Fruit fly (Drosophila melanogaster) whole organism, embryonic: ENCODE results near the gene stg.
A peak's percentile ranks its signal among the peaks of the same experiment; 100 is the strongest.

Experiments
- Blimp-1 ChIP-seq: fragments of 200-800 bp; sonication (Bioruptor generic); optimal IDR thresholded peaks from 3 replicates; lab custom pipeline; 2018; ENCODE audit warnings: missing biosample characterization, missing genetic modification characterization, mild to moderate bottlenecking, moderate library complexity, missing genetic modification reagents
- CG10979 ChIP-seq: fragments of 200-800 bp; sonication (Bioruptor generic); optimal IDR thresholded peaks from 2 replicates; lab custom pipeline; 2018; ENCODE audit warnings: missing biosample characterization, mild to moderate bottlenecking, missing genetic modification characterization, moderate library complexity
- CG11504 ChIP-seq: fragments of 200-800 bp; sonication (Bioruptor generic); optimal IDR thresholded peaks from 3 replicates; lab custom pipeline; 2019; ENCODE audit warnings: missing biosample characterization, mild to moderate bottlenecking, missing genetic modification characterization, moderate library complexity
- CG11696 ChIP-seq: fragments of 200-800 bp; sonication (Bioruptor generic); IDR thresholded peaks from 2 replicates; pipeline ENCODE4 v1.3.6; 2022; ENCODE audit warnings: missing biosample characterization, missing genetic modification characterization
- CG12391 ChIP-seq: fragments of 200-800 bp; sonication (Bioruptor generic); optimal IDR thresholded peaks from 3 replicates; lab custom pipeline; 2018; ENCODE audit warnings: missing biosample characterization, mild to moderate bottlenecking, missing genetic modification characterization, moderate library complexity
- CG15269 ChIP-seq: fragments of 200-800 bp; sonication (Bioruptor generic); optimal IDR thresholded peaks from 2 replicates; lab custom pipeline; 2018; ENCODE audit warnings: missing biosample characterization, mild to moderate bottlenecking, missing genetic modification characterization, moderate library complexity
- CG17359 ChIP-seq: fragments of 200-800 bp; sonication (Bioruptor generic); optimal IDR thresholded peaks from 3 replicates; lab custom pipeline; 2018; ENCODE audit warnings: missing biosample characterization, mild to moderate bottlenecking, missing genetic modification characterization, moderate library complexity
- CG17385 ChIP-seq: fragments of 200-800 bp; sonication (Bioruptor generic); optimal IDR thresholded peaks from 3 replicates; lab custom pipeline; 2018; ENCODE audit warnings: missing biosample characterization, mild to moderate bottlenecking, missing genetic modification characterization
- CG17829 ChIP-seq: fragments of 200-800 bp; optimal IDR thresholded peaks from 2 replicates; lab custom pipeline; 2019; ENCODE audit warnings: missing biosample characterization, mild to moderate bottlenecking, missing genetic modification characterization, moderate library complexity
- CG18262 ChIP-seq: fragments of 200-800 bp; optimal IDR thresholded peaks from 3 replicates; lab custom pipeline; 2019; ENCODE audit warnings: missing biosample characterization, mild to moderate bottlenecking, missing genetic modification characterization, moderate library complexity
- CG2712 ChIP-seq: fragments of 200-800 bp; optimal IDR thresholded peaks from 3 replicates; lab custom pipeline; 2019; ENCODE audit warnings: missing biosample characterization, mild to moderate bottlenecking, missing genetic modification characterization, moderate library complexity
- CG31224 ChIP-seq: fragments of 200-800 bp; sonication (Bioruptor generic); IDR thresholded peaks from 2 replicates; pipeline ENCODE4 v1.3.6; 2022; ENCODE audit warnings: missing biosample characterization, missing genetic modification characterization
- D ChIP-seq, 2 experiments: fragments of 200-800 bp in 1 of 2; fragments of >200 bp in 1 of 2; sonication (Bioruptor generic) in 1 of 2; optimal IDR thresholded peaks; 2 replicates in 1 of 2; 3 replicates in 1 of 2; lab custom pipeline; 2017; ENCODE audit warnings: mild to moderate bottlenecking in 1 of 2, missing biosample characterization in 1 of 2, missing genetic modification characterization in 1 of 2, missing genetic modification reagents in 1 of 2
- HLH3B ChIP-seq: fragments of 200-800 bp; sonication (Bioruptor generic); IDR thresholded peaks from 2 replicates; pipeline ENCODE4 v1.3.6; 2022; ENCODE audit warnings: missing biosample characterization, missing genetic modification characterization
- Hr3 ChIP-seq: fragments of 200-800 bp; sonication (Bioruptor generic); optimal IDR thresholded peaks from 3 replicates; lab custom pipeline; 2016; ENCODE audit warnings: missing biosample characterization, missing genetic modification characterization
- Med ChIP-seq: fragments of 200-800 bp; sonication (Bioruptor generic); peaks from one replicate; lab custom pipeline; 2016; ENCODE audit warnings: missing biosample characterization, missing genetic modification characterization, mild to moderate bottlenecking, inconsistent platforms, moderate library complexity
- ara ChIP-seq: fragments of 200-800 bp; sonication (Bioruptor generic); IDR thresholded peaks from 2 replicates; pipeline ENCODE4 v1.3.6; 2022; ENCODE audit warnings: missing biosample characterization, missing genetic modification characterization
- bbx ChIP-seq: fragments of 200-800 bp; sonication (Bioruptor generic); IDR thresholded peaks from 2 replicates; pipeline ENCODE4 v1.3.6; 2022; ENCODE audit warnings: missing biosample characterization, missing genetic modification characterization; ENCODE audit not compliant: partially characterized antibody
- cg ChIP-seq: fragments of 200-800 bp; sonication (Bioruptor generic); optimal IDR thresholded peaks from 3 replicates; lab custom pipeline; 2019; ENCODE audit warnings: missing biosample characterization, mild to moderate bottlenecking, missing genetic modification characterization, moderate library complexity
- chm ChIP-seq: fragments of 200-800 bp; sonication (Bioruptor generic); IDR thresholded peaks from 2 replicates; pipeline ENCODE4 v1.3.6; 2022; ENCODE audit warnings: missing biosample characterization, missing genetic modification characterization
- crol ChIP-seq: fragments of 200-800 bp; sonication (Bioruptor generic); IDR thresholded peaks from 2 replicates; pipeline ENCODE4 v1.3.6; 2022; ENCODE audit warnings: missing biosample characterization, missing genetic modification characterization
- dmrt99B ChIP-seq: fragments of 200-800 bp; sonication (Bioruptor generic); optimal IDR thresholded peaks from 2 replicates; lab custom pipeline; 2018; ENCODE audit warnings: missing biosample characterization, mild to moderate bottlenecking, missing genetic modification characterization, moderate library complexity
- dpn ChIP-seq, 2 experiments: fragments of 200-800 bp; sonication (Bioruptor generic); optimal IDR thresholded peaks; 3 replicates each; lab custom pipeline; 2016; ENCODE audit warnings: missing biosample characterization in 2 of 2, missing genetic modification characterization in 2 of 2
- fu2 ChIP-seq: fragments of 200-800 bp; sonication (Bioruptor generic); optimal IDR thresholded peaks from 2 replicates; lab custom pipeline; 2016; ENCODE audit warnings: missing biosample characterization, missing genetic modification characterization
- gcm ChIP-seq: fragments of 200-800 bp; sonication (Bioruptor generic); optimal IDR thresholded peaks from 2 replicates; lab custom pipeline; 2019; ENCODE audit warnings: missing biosample characterization, mild to moderate bottlenecking, missing genetic modification characterization, moderate library complexity
- hb ChIP-seq: fragments of 200-800 bp; sonication (Bioruptor generic); IDR thresholded peaks from 3 replicates; pipeline ENCODE4 v1.3.6; 2022; ENCODE audit warnings: missing biosample characterization, missing genetic modification characterization; ENCODE audit not compliant: partially characterized antibody
- lab ChIP-seq: fragments of 200-800 bp; sonication (Bioruptor generic); optimal IDR thresholded peaks from 3 replicates; lab custom pipeline; 2017; ENCODE audit warnings: missing biosample characterization, missing genetic modification characterization, mild to moderate bottlenecking, moderate library complexity, missing genetic modification reagents
- onecut ChIP-seq: fragments of 200-800 bp; sonication (Bioruptor generic); IDR thresholded peaks from 2 replicates; pipeline ENCODE4 v1.3.6; 2022; ENCODE audit warnings: missing biosample characterization, missing genetic modification characterization
- prd ChIP-seq, 3 experiments: fragments of >200 bp in 2 of 3; fragments of 200-800 bp in 1 of 3; sonication (Bioruptor generic) in 1 of 3; optimal IDR thresholded peaks in 2 of 3; IDR thresholded peaks in 1 of 3; 2 replicates in 2 of 3; 3 replicates in 1 of 3; pipeline versions ENCODE4 v1.3.6 to Lab custom; 2017 to 2022; ENCODE audit warnings: missing biosample characterization in 1 of 3, missing genetic modification characterization in 1 of 3
- row ChIP-seq: fragments of 200-800 bp; sonication (Bioruptor generic); IDR thresholded peaks from 3 replicates; pipeline ENCODE4 v1.3.6; 2022; ENCODE audit warnings: missing biosample characterization, missing genetic modification characterization
- sens ChIP-seq: fragments of 200-800 bp; sonication (Bioruptor generic); peaks from one replicate; lab custom pipeline; 2016; ENCODE audit warnings: missing biosample characterization, missing genetic modification characterization
- twi ChIP-seq: fragments of 200-800 bp; optimal IDR thresholded peaks from 2 replicates; lab custom pipeline; 2019; ENCODE audit warnings: missing biosample characterization, mild to moderate bottlenecking, missing genetic modification characterization, moderate library complexity
- unpg ChIP-seq: fragments of 200-800 bp; sonication (Bioruptor generic); optimal IDR thresholded peaks from 3 replicates; lab custom pipeline; 2018; ENCODE audit warnings: missing biosample characterization, mild to moderate bottlenecking, missing genetic modification characterization, moderate library complexity

Gene stg

DNA sequence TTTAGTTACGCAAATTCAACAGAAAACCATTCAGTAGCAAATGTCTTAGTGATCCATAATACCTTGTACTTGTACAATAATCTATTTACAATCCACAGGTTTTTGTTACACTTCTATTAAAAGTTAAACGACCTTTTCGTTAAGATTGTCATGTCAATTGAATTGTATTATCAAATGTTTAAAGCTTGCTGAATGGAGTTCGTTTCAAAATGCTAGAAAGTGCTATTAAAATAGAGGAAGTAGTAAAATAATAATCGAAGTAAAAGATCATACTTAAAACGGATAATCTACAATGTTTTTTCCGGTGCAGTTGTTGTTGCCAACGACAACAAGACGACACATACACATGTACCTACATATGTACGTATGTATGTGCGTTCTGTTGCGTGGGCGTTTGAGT is 37.6 kb downstream of the stg start (continued):
- TF ChIP-seq CG12391 (tag; lab: Kevin White, UChicago) (peak; percentile 29), prd (optimal IDR thresholded peaks at IDR 0.05; lab: Kevin White, UChicago) (no peak), prd (GFP tag; IDR thresholded peaks at IDR 0.05; lab: Robert Waterston, UW) (no peak), unpg (peak; percentile 5), fu2 (GFP tag; lab: Kevin White, UChicago) (no peak), Blimp-1 (peak; percentile 28), row (GFP tag; lab: Robert Waterston, UW) (0 out of 3 replicates have a peak, but pooled peaks have one; percentile 13), CG11504 (tag; lab: Kevin White, UChicago) (peak; percentile 16), cg (GFP tag; lab: Kevin White, UChicago) (peak; percentile 42), CG17829 (tag; lab: Kevin White, UChicago) (peak; percentile 3), CG10979 (tag; lab: Kevin White, UChicago) (peak; percentile 37), CG2712 (tag; lab: Kevin White, UChicago) (peak; percentile 46), Med (GFP tag; lab: Kevin White, UChicago) (peak; percentile 8), ara (GFP tag; lab: Robert Waterston, UW) (peak; percentile 6; the same call in 1 of the 2 replicates), bbx (GFP tag; lab: Robert Waterston, UW) (no peak), dmrt99B (tag; lab: Kevin White, UChicago) (peak; percentile 48), D (optimal IDR thresholded peaks at IDR 0.05; lab: Kevin White, UChicago) (no peak), D (GFP tag; optimal IDR thresholded peaks at IDR 0.05; lab: Kevin White, UChicago) (no peak), CG11696 (0 out of 2 replicates have a peak, but pooled peaks have one; percentile 12), CG31224 (GFP tag; lab: Robert Waterston, UW) (no peak), CG18262 (tag; lab: Kevin White, UChicago) (peak; percentile 57), CG17359 (tag; lab: Kevin White, UChicago) (peak; percentile 12)

- TF ChIP-seq CG17385 (GFP tag; lab: Kevin White, UChicago): no peak
- no peak for TF ChIP-seq CG15269 (tag; lab: Kevin White, UChicago)
- TF ChIP-seq lab (GFP tag; lab: Kevin White, UChicago): no peak
- TF ChIP-seq chm: peak; percentile 14; the same call in 1 of the 2 replicates
- no peak for TF ChIP-seq HLH3B
- TF ChIP-seq gcm (GFP tag; lab: Kevin White, UChicago): peak; percentile 92
- TF ChIP-seq twi (tag; lab: Kevin White, UChicago): peak; percentile 3
- TF ChIP-seq dpn (GFP tag; optimal IDR thresholded peaks at IDR 0.05; lab: Kevin White, UChicago): no peak
- TF ChIP-seq Hr3 (GFP tag; lab: Kevin White, UChicago): no peak
- peak; percentile 72 for TF ChIP-seq sens (GFP tag; lab: Kevin White, UChicago)
These were observed 38.3 kb downstream of the stg start for dm6 chr3R:29217309-29217708.

DNA sequence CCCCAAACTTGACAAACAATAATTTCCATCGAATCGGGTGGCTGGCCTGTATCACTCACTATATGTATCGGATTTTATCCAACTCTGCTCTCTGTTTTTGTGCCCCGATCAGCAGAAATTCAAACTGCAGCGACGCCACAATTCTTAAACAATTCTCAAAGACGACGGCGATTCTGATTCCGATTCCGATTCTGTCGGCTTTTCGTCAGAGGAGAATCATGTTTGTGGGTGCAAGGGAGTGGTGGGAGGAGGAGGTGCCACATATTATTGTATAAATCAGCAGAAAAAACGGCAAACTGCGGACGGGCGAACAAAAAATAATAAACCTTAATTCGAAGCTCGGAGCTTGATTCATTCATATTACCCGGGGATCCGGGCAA is 39.1 kb downstream of the stg start:
- no peak for TF ChIP-seq hb (GFP tag; lab: Robert Waterston, UW)
- TF ChIP-seq onecut (GFP tag; lab: Robert Waterston, UW): no peak
- no peak for TF ChIP-seq CG18262 (tag; lab: Kevin White, UChicago)
- peak; percentile 7 for TF ChIP-seq sens (GFP tag; lab: Kevin White, UChicago)
- peak; percentile 1 for TF ChIP-seq Med (GFP tag; lab: Kevin White, UChicago)
- TF ChIP-seq crol: peak; percentile 29; the same call in 1 of the 2 replicates
